Fruit fly (Drosophila melanogaster): Measurements from ENCODE around the gene MKP-4.

MKP-4 gene

DNA sequence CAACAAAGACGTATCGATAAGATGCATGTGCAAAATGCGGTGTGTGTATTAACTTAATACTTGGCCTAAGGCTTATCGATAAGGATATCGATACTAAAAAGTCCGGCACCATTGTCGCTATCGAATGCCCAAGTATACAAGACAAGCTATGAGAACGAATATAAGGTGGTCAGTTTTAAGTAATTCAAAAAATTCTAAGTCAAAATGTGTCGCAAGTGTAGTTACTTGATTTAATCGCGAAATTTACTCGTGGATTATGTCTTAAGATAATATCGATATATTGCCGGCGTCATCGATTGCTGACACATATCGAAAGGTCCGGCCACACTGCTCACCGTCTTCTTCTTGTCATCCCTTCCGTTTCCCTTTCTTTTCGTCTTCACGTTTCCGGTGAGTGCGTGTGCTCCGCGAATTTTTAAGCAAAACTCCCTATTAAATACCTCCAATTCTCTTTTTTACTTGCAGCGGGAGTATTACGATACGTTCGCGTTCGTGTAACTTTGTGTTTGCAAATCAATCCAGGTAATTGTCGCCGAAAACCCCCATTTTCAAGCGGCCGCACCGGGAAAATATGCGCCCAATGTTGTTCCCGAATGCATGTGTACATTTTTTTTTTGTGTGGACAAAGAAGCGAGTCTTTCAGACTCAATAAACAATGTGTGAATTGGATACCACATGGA is 25.1 kb upstream of the MKP-4 start, which contains the start of gene RpS10b (continued):
- TF ChIP-seq Atf-2 (GFP tag; optimal IDR thresholded peaks at IDR 0.05) = peak; percentile 84
- TF ChIP-seq CG9817 (tag; optimal IDR thresholded peaks at IDR 0.05) = peak; percentile 77
- TF ChIP-seq CG2712 (tag; optimal IDR thresholded peaks at IDR 0.05) = peak; percentile 74
- 0 out of 2 replicates have a peak, but pooled peaks have one; percentile 25 for TF ChIP-seq CG10321 (GFP tag; IDR thresholded peaks at IDR 0.05)
- peak; percentile 89 for TF ChIP-seq CG17328 (GFP tag; IDR thresholded peaks at IDR 0.05)
- no peak for TF ChIP-seq Lim3 (GFP tag; IDR thresholded peaks at IDR 0.05)
- TF ChIP-seq CG31224 (GFP tag; IDR thresholded peaks at IDR 0.05) = peak; percentile 59
- TF ChIP-seq NFAT (GFP tag; IDR thresholded peaks at IDR 0.05) = peak; percentile 85
- TF ChIP-seq Med (GFP tag) = peak; percentile 99
- TF ChIP-seq ase (GFP tag; IDR thresholded peaks at IDR 0.05) = peak; percentile 78
- TF ChIP-seq CG3726 (GFP tag; IDR thresholded peaks at IDR 0.05) = peak; percentile 66; the same call in 2 of the 3 replicates
- peak; percentile 84 for TF ChIP-seq sima (GFP tag; optimal IDR thresholded peaks at IDR 0.05)
- TF ChIP-seq disco-r (GFP tag; optimal IDR thresholded peaks at IDR 0.05) = peak; percentile 93
- peak; percentile 86 for TF ChIP-seq Mad (GFP tag; optimal IDR thresholded peaks at IDR 0.05)
- peak; percentile 83 for TF ChIP-seq CG18764 (GFP tag; optimal IDR thresholded peaks at IDR 0.05)
- peak; percentile 96 for TF ChIP-seq CG6813 (GFP tag; optimal IDR thresholded peaks at IDR 0.05)
- TF ChIP-seq fru (optimal IDR thresholded peaks at IDR 0.05) = no peak
- peak; percentile 83 for TF ChIP-seq CG16863 (GFP tag; optimal IDR thresholded peaks at IDR 0.05)
- peak; percentile 57 for TF ChIP-seq Blimp-1 (GFP tag; optimal IDR thresholded peaks at IDR 0.05)
- TF ChIP-seq Neu2 (GFP tag; optimal IDR thresholded peaks at IDR 0.05; ENCODE audit: borderline replicate concordance) = peak; percentile 80
- peak; percentile 68 for TF ChIP-seq oc (tag; optimal IDR thresholded peaks at IDR 0.05)
- peak; percentile 96 for TF ChIP-seq ci (GFP tag; IDR thresholded peaks at IDR 0.05)
- TF ChIP-seq CG10462 (GFP tag; optimal IDR thresholded peaks at IDR 0.05) = peak; percentile 54
- peak; percentile 80 for TF ChIP-seq CG17829 (tag; optimal IDR thresholded peaks at IDR 0.05)
- peak; percentile 82 for TF ChIP-seq CG18262 (tag; optimal IDR thresholded peaks at IDR 0.05)
- TF ChIP-seq CG34422 (GFP tag; IDR thresholded peaks at IDR 0.05) = peak; percentile 84
- TF ChIP-seq bcd (GFP tag; optimal IDR thresholded peaks at IDR 0.05) = peak; percentile 95
- peak; percentile 96 for TF ChIP-seq CG12659 (GFP tag; optimal IDR thresholded peaks at IDR 0.05)
- TF ChIP-seq Rx (GFP tag; IDR thresholded peaks at IDR 0.05) = peak; percentile 81
- TF ChIP-seq sim (GFP tag; IDR thresholded peaks at IDR 0.05) = peak; percentile 80
- peak; percentile 77 for TF ChIP-seq CG6654 (GFP tag; optimal IDR thresholded peaks at IDR 0.05)
- peak in 1 of 3 experiments; percentile 70 for TF ChIP-seq lola (GFP tag; optimal IDR thresholded peaks at IDR 0.05)
- TF ChIP-seq CG12219 (GFP tag; optimal IDR thresholded peaks at IDR 0.05) = peak; percentile 89
- peak; percentile 63 to 89 for TF ChIP-seq chif (GFP tag; optimal IDR thresholded peaks at IDR 0.05)
- TF ChIP-seq Awh (GFP tag; IDR thresholded peaks at IDR 0.05) = peak; percentile 82
- peak in 1 of 2 experiments; percentile 87 for TF ChIP-seq Eip74EF (GFP tag; optimal IDR thresholded peaks at IDR 0.05)
- peak; percentile 88 for TF ChIP-seq CG10147 (GFP tag; optimal IDR thresholded peaks at IDR 0.05)
- TF ChIP-seq CG1647 (GFP tag; optimal IDR thresholded peaks at IDR 0.05) = peak; percentile 48
- peak; percentile 88 for TF ChIP-seq Kr (GFP tag; optimal IDR thresholded peaks at IDR 0.05)
- TF ChIP-seq chinmo (GFP tag; IDR thresholded peaks at IDR 0.05; ENCODE audit: partially characterized antibody) = peak; percentile 92; the same call in 3 of the 4 replicates
- no peak for TF ChIP-seq vfl (GFP tag; optimal IDR thresholded peaks at IDR 0.05)
- peak; percentile 77 for TF ChIP-seq fd3F (GFP tag; optimal IDR thresholded peaks at IDR 0.05)
- TF ChIP-seq mirr (GFP tag; optimal IDR thresholded peaks at IDR 0.05) = peak; percentile 95
- no peak for TF ChIP-seq ro (GFP tag; IDR thresholded peaks at IDR 0.05)
- peak; percentile 93 for TF ChIP-seq pb (GFP tag; optimal IDR thresholded peaks at IDR 0.05)
- peak; percentile 82 for TF ChIP-seq fu2 (GFP tag; optimal IDR thresholded peaks at IDR 0.05)
- peak; percentile 72; the same call in 2 of the 3 replicates for TF ChIP-seq Mrtf (GFP tag; IDR thresholded peaks at IDR 0.05)
- peak; percentile 84 for TF ChIP-seq Dref (GFP tag; IDR thresholded peaks at IDR 0.05)
- TF ChIP-seq CG14050 (GFP tag; IDR thresholded peaks at IDR 0.05) = no peak
- no peak for TF ChIP-seq CG32767 (GFP tag; IDR thresholded peaks at IDR 0.05)

All from whole organism, embryonic.